Fruit fly (Drosophila melanogaster) whole organism: ENCODE data around the gene rod.

Experiments
- CG8478 ChIP-seq: fragments of >200 bp; optimal IDR thresholded peaks from 2 replicates; lab custom pipeline; 2018; ENCODE audit warnings: inconsistent platforms
- psq ChIP-seq: fragments of >200 bp; optimal IDR thresholded peaks from 2 replicates; lab custom pipeline; 2017

DNA sequence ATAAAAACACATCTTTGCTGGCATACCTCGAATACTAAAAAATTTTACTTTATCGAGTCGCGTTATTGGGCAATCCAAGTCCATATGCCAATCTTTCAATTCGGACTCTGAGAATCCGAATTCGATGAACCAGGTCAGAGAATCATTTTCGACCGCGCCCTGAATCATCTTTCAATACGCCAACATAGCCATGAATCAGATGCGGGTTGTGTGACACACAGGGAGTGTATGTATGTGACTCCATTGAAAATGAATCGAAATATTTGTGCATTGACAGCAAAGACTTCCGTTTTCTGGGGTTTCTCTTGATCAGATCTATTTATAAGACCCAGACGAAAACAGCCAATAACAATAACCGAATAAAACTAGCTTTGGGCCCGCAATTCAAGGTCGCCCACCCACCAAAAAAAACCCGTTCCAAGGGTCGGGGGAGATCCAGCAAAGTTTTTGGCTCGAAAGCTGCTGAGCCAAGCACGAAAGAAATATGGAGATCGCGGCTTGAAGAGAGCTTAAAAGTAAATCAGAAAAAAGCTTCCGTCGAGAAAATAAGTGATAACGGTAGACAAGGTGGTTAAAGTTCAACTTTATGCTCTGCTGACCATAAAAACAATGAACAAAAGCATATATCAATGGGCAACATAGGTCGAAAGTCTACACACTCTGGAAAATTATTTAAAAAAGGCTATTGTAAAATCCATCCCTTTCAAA, 23.8 kb downstream of the rod start:
- TF ChIP-seq CG8478 = no peak
- no peak for TF ChIP-seq psq
